Fruit fly (Drosophila melanogaster) whole organism: ENCODE measurements around the gene eIF3i.

Experiments
- CG8478 ChIP-seq: fragments of >200 bp; optimal IDR thresholded peaks from 2 replicates; lab custom pipeline; 2018; ENCODE audit warnings: inconsistent platforms
- Dll ChIP-seq: fragments of >200 bp; optimal IDR thresholded peaks from 2 replicates; lab custom pipeline; 2017
- EcR ChIP-seq, 2 experiments: fragments of >200 bp; optimal IDR thresholded peaks; 2 replicates each; lab custom pipeline; 2017; ENCODE audit warnings: missing biosample characterization in 2 of 2, missing genetic modification characterization in 2 of 2, missing genetic modification reagents in 2 of 2
- pan ChIP-seq: fragments of >200 bp; optimal IDR thresholded peaks from 2 replicates; lab custom pipeline; 2017
- psq ChIP-seq: fragments of >200 bp; optimal IDR thresholded peaks from 2 replicates; lab custom pipeline; 2017
- usp ChIP-seq: fragments of >200 bp; optimal IDR thresholded peaks from 2 replicates; lab custom pipeline; 2017; ENCODE audit warnings: missing biosample characterization, missing genetic modification characterization, mixed read lengths

The eIF3i gene

DNA sequence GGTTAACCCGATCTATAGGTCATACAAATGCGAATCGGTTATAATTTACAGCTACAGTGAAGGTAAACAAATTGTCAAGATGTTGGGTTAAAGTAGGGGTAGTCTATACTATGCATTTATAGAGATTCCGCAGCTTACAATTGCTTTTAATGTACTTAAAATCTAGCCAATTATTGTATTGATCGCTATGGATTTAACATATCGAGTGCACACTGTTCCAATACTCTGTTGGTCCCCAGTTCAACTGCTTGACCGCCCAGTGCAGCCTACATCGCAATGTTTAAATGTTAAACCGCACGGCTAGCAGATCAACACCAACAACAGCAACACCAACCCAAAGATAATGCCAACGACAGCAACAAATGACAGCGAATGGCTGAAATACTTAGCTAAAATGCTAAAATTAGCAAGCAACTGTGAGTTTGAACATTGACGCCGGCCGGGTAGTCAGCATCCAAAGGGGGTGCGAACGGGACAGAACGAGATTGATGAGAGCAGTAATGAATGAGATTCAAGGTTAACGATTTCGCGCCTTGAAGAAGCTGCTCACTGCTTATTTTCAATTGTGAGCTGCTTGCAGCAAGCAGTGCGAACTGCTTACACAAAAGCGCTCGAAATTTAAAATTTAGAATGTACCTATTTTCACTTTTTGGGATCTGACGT is 33.5 kb upstream of the eIF3i start:
- TF ChIP-seq CG8478 (lab: Kevin White, UChicago) (peak; percentile 1), EcR (GFP tag; optimal IDR thresholded peaks at IDR 0.05; lab: Kevin White, UChicago) (no peak), psq (lab: Kevin White, UChicago) (no peak)

- TF ChIP-seq usp (GFP tag; lab: Kevin White, UChicago) (no peak), pan (no peak), CG8478 (lab: Kevin White, UChicago) (no peak), Dll (lab: Kevin White, UChicago) (no peak), EcR (GFP tag; optimal IDR thresholded peaks at IDR 0.05; lab: Kevin White, UChicago) (no peak), psq (lab: Kevin White, UChicago) (no peak)
Observed at dm6 chr2L:5000287-5000871, 32.8 kb upstream of the eIF3i start.

dm6 chr2L:4999389-5000032 is 31.9 kb upstream of the eIF3i start:
- no peak for TF ChIP-seq usp (GFP tag; lab: Kevin White, UChicago)
- no peak for TF ChIP-seq pan
- TF ChIP-seq CG8478 (lab: Kevin White, UChicago): no peak
- peak in 1 of 2 experiments; percentile 27 for TF ChIP-seq EcR (GFP tag; optimal IDR thresholded peaks at IDR 0.05; lab: Kevin White, UChicago)

DNA sequence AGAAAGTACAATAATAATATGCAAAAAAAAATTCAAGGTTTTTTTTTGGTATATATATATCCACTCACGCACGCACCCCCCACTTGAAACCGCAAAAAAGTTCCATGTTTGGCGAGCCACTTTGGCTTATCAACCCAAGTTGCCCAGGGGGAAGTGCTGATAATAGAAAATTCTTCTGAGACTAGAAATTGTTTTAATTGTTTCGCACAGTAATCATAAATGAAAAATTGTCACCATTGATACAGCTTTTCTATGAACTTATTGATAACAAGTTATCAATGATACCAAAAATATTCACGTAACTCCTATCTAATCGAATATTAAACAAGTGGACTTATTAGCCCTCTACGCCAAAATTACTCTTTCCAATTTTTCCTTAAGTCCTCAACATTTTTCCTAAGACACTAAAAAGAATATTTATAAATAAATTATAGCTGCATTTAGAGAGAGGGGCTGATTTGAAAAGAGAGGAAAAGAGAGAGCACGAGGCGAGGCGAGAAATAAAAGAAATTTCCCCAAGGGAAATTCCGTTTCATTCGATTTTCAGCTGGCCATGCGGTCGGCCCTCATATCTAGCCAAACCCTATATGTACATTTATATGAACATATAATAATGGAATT is 31.1 kb upstream of the eIF3i start:
- TF ChIP-seq usp (GFP tag; lab: Kevin White, UChicago) (no peak), EcR (GFP tag; optimal IDR thresholded peaks at IDR 0.05; lab: Kevin White, UChicago) (no peak), psq (lab: Kevin White, UChicago) (no peak), Dll (lab: Kevin White, UChicago) (no peak)

dm6 chr2L:4998260-4998560 is 30.6 kb upstream of the eIF3i start:
- no peak for TF ChIP-seq EcR (GFP tag; optimal IDR thresholded peaks at IDR 0.05; lab: Kevin White, UChicago)
- TF ChIP-seq Dll (lab: Kevin White, UChicago): no peak
- no peak for TF ChIP-seq pan
- TF ChIP-seq CG8478 (lab: Kevin White, UChicago): no peak
- TF ChIP-seq psq (lab: Kevin White, UChicago): no peak
- TF ChIP-seq usp (GFP tag; lab: Kevin White, UChicago): no peak

dm6 chr2L:4997401-4998259 is 30.1 kb upstream of the eIF3i start:
- no peak for TF ChIP-seq psq (lab: Kevin White, UChicago)
- peak; percentile 64 for TF ChIP-seq CG8478 (lab: Kevin White, UChicago)
- peak in 1 of 2 experiments; percentile 67 for TF ChIP-seq EcR (GFP tag; optimal IDR thresholded peaks at IDR 0.05; lab: Kevin White, UChicago)

- TF ChIP-seq Dll (lab: Kevin White, UChicago) (no peak), CG8478 (lab: Kevin White, UChicago) (no peak), pan (no peak), psq (lab: Kevin White, UChicago) (no peak), usp (GFP tag; lab: Kevin White, UChicago) (no peak), EcR (GFP tag; optimal IDR thresholded peaks at IDR 0.05; lab: Kevin White, UChicago) (no peak)
Observed at dm6 chr2L:4996283-4996922, 28.8 kb upstream of the eIF3i start.

DNA sequence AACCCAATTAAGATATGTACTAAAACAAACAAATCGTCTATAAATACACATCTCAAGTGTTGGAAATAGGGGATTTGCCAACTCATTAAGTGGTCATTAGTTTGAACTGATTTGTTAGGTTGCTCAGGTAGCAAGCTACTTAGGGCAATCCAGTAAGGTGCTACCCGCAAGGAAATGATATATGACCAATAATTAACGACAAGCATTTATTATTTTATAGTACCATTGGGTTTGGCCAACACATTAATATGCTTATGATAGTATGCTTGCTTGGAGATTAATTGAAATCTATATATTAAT is 28.2 kb upstream of the eIF3i start:
- no peak for TF ChIP-seq pan
- no peak for TF ChIP-seq Dll (lab: Kevin White, UChicago)
- no peak for TF ChIP-seq psq (lab: Kevin White, UChicago)
- TF ChIP-seq CG8478 (lab: Kevin White, UChicago): no peak

- no peak for TF ChIP-seq CG8478 (lab: Kevin White, UChicago)
- TF ChIP-seq usp (GFP tag; lab: Kevin White, UChicago): no peak
- no peak for TF ChIP-seq Dll (lab: Kevin White, UChicago)
- TF ChIP-seq psq (lab: Kevin White, UChicago): no peak
- no peak for TF ChIP-seq EcR (GFP tag; optimal IDR thresholded peaks at IDR 0.05; lab: Kevin White, UChicago)
- no peak for TF ChIP-seq pan
Observed at dm6 chr2L:4995010-4995836, 27.6 kb upstream of the eIF3i start.

DNA sequence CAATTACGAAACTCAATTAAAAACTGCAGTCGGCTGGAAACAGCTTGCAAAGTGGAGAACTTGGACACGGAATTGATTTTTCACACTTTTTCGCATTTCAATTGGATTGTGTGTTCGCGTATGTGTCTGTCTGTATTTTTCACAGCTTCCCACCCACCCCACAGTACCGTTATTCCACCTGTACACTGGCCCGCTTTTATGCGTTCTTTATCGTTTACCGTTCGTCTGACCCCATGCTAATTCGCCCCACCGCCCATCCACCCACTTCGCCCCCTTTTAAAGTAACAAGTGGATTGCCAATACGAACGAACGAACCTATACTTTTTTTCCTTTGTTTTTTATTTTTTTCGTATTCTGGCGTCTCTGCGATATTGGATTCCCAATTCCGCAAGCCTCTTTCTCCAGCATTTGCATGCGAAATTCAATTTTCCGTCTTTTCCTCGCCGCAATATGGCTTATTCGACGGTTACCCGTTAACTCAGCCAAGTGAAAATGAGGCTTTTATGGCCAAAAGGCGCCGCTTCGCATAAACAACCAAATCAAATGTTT is 14.6 kb upstream of the eIF3i start:
- TF ChIP-seq psq (lab: Kevin White, UChicago): no peak
- TF ChIP-seq CG8478 (lab: Kevin White, UChicago): no peak
- TF ChIP-seq usp (GFP tag; lab: Kevin White, UChicago): no peak
- TF ChIP-seq Dll (lab: Kevin White, UChicago): no peak
- TF ChIP-seq EcR (GFP tag; optimal IDR thresholded peaks at IDR 0.05; lab: Kevin White, UChicago): no peak
- TF ChIP-seq pan: no peak
